Worm (Caenorhabditis elegans): ENCODE data around the gene sup-35.

DNA sequence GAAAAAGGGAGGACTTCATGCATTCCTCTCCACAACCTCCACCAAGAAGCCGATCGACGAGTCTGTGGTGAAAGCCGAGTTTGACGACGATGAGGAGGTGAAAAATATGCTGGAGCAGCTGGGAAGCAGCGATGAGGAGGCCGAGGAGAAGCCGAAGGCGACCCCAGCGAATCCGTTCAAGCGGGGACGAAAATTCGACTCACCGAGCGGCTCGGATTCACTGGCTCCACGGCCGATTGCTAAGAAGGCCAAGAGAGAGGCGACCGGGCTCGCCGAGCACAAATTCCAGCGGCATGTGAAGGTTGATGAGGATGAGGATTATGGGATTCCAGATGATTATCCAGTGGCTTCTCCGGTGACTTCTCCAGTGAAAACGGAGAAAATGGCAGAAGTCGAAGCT, 23.9 kb upstream of the sup-35 start:
- TF ChIP-seq jun-1 (tag; optimal IDR thresholded peaks at IDR 0.05) (no peak), nhr-43 (tag; optimal IDR thresholded peaks at IDR 0.05; ENCODE audit: poor library complexity, severe bottlenecking) (no peak), pha-4 (tag; optimal IDR thresholded peaks at IDR 0.05) (no peak), nfya-1 (tag; optimal IDR thresholded peaks at IDR 0.05; ENCODE audit: insufficient read depth) (no peak), egl-27 (tag; optimal IDR thresholded peaks at IDR 0.05) (no peak), elt-2 (tag; optimal IDR thresholded peaks at IDR 0.05) (no peak)
